Fruit fly (Drosophila melanogaster): ENCODE data around the gene CG2938.

Gene CG2938

DNA sequence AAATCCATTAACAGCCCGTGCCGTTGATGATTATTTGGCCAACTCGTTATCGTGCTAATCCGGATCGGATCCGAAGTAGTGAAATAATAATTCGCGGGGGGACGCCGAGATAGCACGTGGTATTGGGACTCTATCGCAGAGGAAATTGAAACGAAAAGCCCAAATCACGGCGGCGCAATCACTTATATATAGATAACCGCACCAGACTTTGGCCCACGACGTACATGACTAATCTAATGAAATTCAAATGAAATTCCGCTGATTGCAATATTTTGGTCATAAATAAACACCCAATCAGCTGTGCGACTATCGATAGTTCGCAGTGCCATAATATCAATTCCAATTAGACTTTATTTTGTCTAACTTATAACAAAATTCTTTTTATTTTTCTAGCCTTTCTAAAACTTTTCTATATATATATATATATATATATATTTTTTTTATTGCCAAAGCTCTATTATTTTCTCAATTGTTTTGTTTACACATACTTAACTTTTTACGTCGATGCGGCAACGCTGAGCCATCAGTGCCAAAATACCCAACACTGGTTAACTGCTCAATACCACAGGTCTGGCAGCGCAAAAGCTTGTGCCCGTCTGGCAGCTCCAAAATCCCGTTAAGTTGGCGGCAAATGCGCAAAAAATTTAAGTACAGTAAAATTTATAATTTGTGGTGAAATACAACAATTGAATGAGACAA, 32.2 kb upstream of the CG2938 start, which contains the start of gene CG6428 (continued):
- TF ChIP-seq CG16863 (GFP tag; optimal IDR thresholded peaks at IDR 0.05) (no peak), Hr51 (GFP tag; optimal IDR thresholded peaks at IDR 0.05) (peak in 1 of 2 experiments; percentile 15), unc-4 (GFP tag; IDR thresholded peaks at IDR 0.05; ENCODE audit: partially characterized antibody) (peak; percentile 71), prd (optimal IDR thresholded peaks at IDR 0.05) (no peak), prd (GFP tag; IDR thresholded peaks at IDR 0.05) (peak; percentile 55; the same call in 1 of the 3 replicates), ash1 (GFP tag; optimal IDR thresholded peaks at IDR 0.05) (no peak), stwl (tag; optimal IDR thresholded peaks at IDR 0.05) (peak; percentile 80), CG4617 (GFP tag; optimal IDR thresholded peaks at IDR 0.05; ENCODE audit: borderline replicate concordance) (peak; percentile 13), esg (GFP tag; conservative IDR thresholded peaks at IDR 0.05) (no peak), NC2β (GFP tag; optimal IDR thresholded peaks at IDR 0.05) (no peak), CG15479 (GFP tag; optimal IDR thresholded peaks at IDR 0.05) (no peak), crc (GFP tag; optimal IDR thresholded peaks at IDR 0.05) (no peak), CG2875 (GFP tag; optimal IDR thresholded peaks at IDR 0.05) (no peak), Deaf1 (tag; optimal IDR thresholded peaks at IDR 0.05) (no peak), CG4820 (GFP tag; optimal IDR thresholded peaks at IDR 0.05) (no peak), Sry-β (GFP tag; optimal IDR thresholded peaks at IDR 0.05) (no peak), Gug (GFP tag; IDR thresholded peaks at IDR 0.05) (peak; percentile 57; the same call in 1 of the 4 replicates), CG15696 (tag; optimal IDR thresholded peaks at IDR 0.05) (peak; percentile 13), ems (GFP tag; optimal IDR thresholded peaks at IDR 0.05) (peak; percentile 18), CG8359 (GFP tag; optimal IDR thresholded peaks at IDR 0.05; ENCODE audit: borderline replicate concordance) (no peak), Hmx (GFP tag; optimal IDR thresholded peaks at IDR 0.05) (no peak), dmrt99B (tag; optimal IDR thresholded peaks at IDR 0.05) (peak; percentile 4), zfh2 (GFP tag; optimal IDR thresholded peaks at IDR 0.05) (peak; percentile 44), CG12744 (GFP tag; optimal IDR thresholded peaks at IDR 0.05) (peak; percentile 12), bsh (GFP tag; optimal IDR thresholded peaks at IDR 0.05) (peak in 1 of 2 experiments; percentile 26), Camta (GFP tag; optimal IDR thresholded peaks at IDR 0.05) (no peak), CG18599 (GFP tag; optimal IDR thresholded peaks at IDR 0.05) (peak; percentile 55), CG10274 (GFP tag; optimal IDR thresholded peaks at IDR 0.05) (no peak), slbo (GFP tag; IDR thresholded peaks at IDR 0.05) (peak; percentile 71; the same call in 1 of the 2 replicates), CG14860 (GFP tag; IDR thresholded peaks at IDR 0.05; ENCODE audit: partially characterized antibody) (no peak), run (tag; optimal IDR thresholded peaks at IDR 0.05) (no peak), zen (tag; optimal IDR thresholded peaks at IDR 0.05) (no peak), Eip74EF (GFP tag; optimal IDR thresholded peaks at IDR 0.05) (no peak), Taf1 (GFP tag; IDR thresholded peaks at IDR 0.05) (no peak), en (GFP tag; optimal IDR thresholded peaks at IDR 0.05) (no peak)

DNA sequence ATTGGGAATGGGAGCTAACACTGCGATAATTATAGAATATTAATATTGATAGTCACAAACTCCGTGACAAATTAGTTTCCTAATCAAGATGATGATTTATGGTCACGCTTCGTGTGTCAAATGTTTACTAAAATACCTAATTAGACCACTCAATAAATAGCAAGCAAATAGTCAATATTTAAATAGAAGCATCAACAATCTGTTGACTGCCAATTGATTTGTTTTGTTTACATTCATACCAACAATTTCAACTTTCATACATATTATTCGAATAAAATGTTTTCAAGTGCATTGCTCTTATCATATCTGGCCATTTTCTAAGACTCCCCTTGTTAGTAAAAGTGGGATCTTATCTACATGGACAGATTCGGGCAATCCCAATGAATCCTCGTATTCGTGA, 31.3 kb upstream of the CG2938 start:
- TF ChIP-seq oc (tag; optimal IDR thresholded peaks at IDR 0.05) (no peak), Hand (GFP tag; optimal IDR thresholded peaks at IDR 0.05) (no peak), wek (GFP tag; optimal IDR thresholded peaks at IDR 0.05) (peak; percentile 23), CG8359 (GFP tag; optimal IDR thresholded peaks at IDR 0.05; ENCODE audit: borderline replicate concordance) (no peak), Aef1 (GFP tag; IDR thresholded peaks at IDR 0.05) (no peak), Hr39 (optimal IDR thresholded peaks at IDR 0.05) (no peak), nerfin-1 (tag; optimal IDR thresholded peaks at IDR 0.05) (peak; percentile 27), CG3065 (GFP tag; optimal IDR thresholded peaks at IDR 0.05) (no peak), wdn (GFP tag; IDR thresholded peaks at IDR 0.05) (no peak), CrebB (tag; optimal IDR thresholded peaks at IDR 0.05) (peak; percentile 8), Hey (tag; optimal IDR thresholded peaks at IDR 0.05) (no peak), Dll (GFP tag; IDR thresholded peaks at IDR 0.05; ENCODE audit: partially characterized antibody) (no peak), CG13424 (tag; optimal IDR thresholded peaks at IDR 0.05) (peak; percentile 2), Elba2 (GFP tag; optimal IDR thresholded peaks at IDR 0.05) (no peak), caup (GFP tag; optimal IDR thresholded peaks at IDR 0.05; ENCODE audit: severe bottlenecking) (no peak), lola (GFP tag; optimal IDR thresholded peaks at IDR 0.05) (peak in 1 of 3 experiments; percentile 42)

Data from whole organism, embryonic.